Worm (Caenorhabditis elegans) whole organism, midembryonic: ENCODE data around the gene Y59E9AL.8.

Experiments
- T22C8.4 ChIP-seq: fragments of 200-800 bp; sonication (Bioruptor generic); IDR thresholded peaks from 2 replicates; pipeline ENCODE4 v1.3.6; 2022; ENCODE audit warnings: missing genetic modification characterization, missing compliant biosample characterization
- flt-1 ChIP-seq: fragments of 200-800 bp; sonication (Bioruptor generic); IDR thresholded peaks from 2 replicates; pipeline ENCODE4 v1.3.6; 2022; ENCODE audit warnings: missing genetic modification characterization, missing compliant biosample characterization
- klf-2 ChIP-seq: fragments of 200-800 bp; sonication (Bioruptor generic); conservative IDR thresholded peaks from 2 replicates; pipeline ENCODE4 v1.3.6; 2022; ENCODE audit warnings: missing genetic modification reagents, missing genetic modification characterization, missing compliant biosample characterization
- med-1 ChIP-seq: sonication (generic microtip); optimal IDR thresholded peaks from 2 replicates; lab custom pipeline; 2017; ENCODE audit warnings: missing genetic modification characterization, mild to moderate bottlenecking, missing compliant biosample characterization, antibody characterized with exemption, missing genetic modification reagents; ENCODE audit not compliant: insufficient read depth
- tab-1 ChIP-seq: fragments of 200-800 bp; sonication (Bioruptor generic); IDR thresholded peaks from 2 replicates; pipeline ENCODE4 v1.3.6; 2022; ENCODE audit warnings: missing genetic modification characterization, missing compliant biosample characterization
- ztf-23 ChIP-seq: fragments of 200-800 bp; sonication (Bioruptor generic); IDR thresholded peaks from 2 replicates; pipeline ENCODE4 v1.3.6; 2022; ENCODE audit warnings: missing genetic modification reagents, missing genetic modification characterization, missing compliant biosample characterization
- ztf-29 ChIP-seq: fragments of 200-800 bp; sonication (Bioruptor generic); IDR thresholded peaks from 2 replicates; pipeline ENCODE4 v1.3.6; 2022; ENCODE audit warnings: missing genetic modification reagents, missing genetic modification characterization, missing compliant biosample characterization

ce11 chrIV:5210606-5211005 lies 13.5 kb downstream of the Y59E9AL.8 start:
- TF ChIP-seq T22C8.4 (GFP tag; lab: Robert Waterston, UW) (no peak), tab-1 (GFP tag; lab: Robert Waterston, UW) (no peak), ztf-29 (GFP tag; lab: Robert Waterston, UW) (no peak), flt-1 (GFP tag; lab: Robert Waterston, UW) (no peak), ztf-23 (GFP tag; lab: Robert Waterston, UW) (no peak), med-1 (GFP tag; lab: Kevin White, UChicago) (no peak), klf-2 (no peak)
